Fruit fly (Drosophila melanogaster): Measurements from ENCODE around the gene CG9698.

dm6 chr3R:30525629-30526028, 11.1 kb downstream of the CG9698 start:
- TF ChIP-seq h (optimal IDR thresholded peaks at IDR 0.05), result no peak
- TF ChIP-seq CG30403 (GFP tag; optimal IDR thresholded peaks at IDR 0.05), result no peak
- TF ChIP-seq CG6272 (GFP tag; IDR thresholded peaks at IDR 0.05), result no peak

Measured in whole organism, embryonic.